Worm (Caenorhabditis elegans) whole organism, L4 larva: ENCODE data around the gene fbxc-33.
"Not testable (repeated sequence)": the region's sequence is repeated elsewhere in the genome, so short reads cannot be mapped to it uniquely, and the experiment has no call there.

Experiments
- D1046.2 ChIP-seq: fragments of 200-800 bp; sonication (Bioruptor generic); IDR thresholded peaks from 2 replicates; pipeline ENCODE4 v1.3.6; 2022; ENCODE audit warnings: missing genetic modification characterization, missing compliant biosample characterization
- F10B5.3 ChIP-seq: sonication (generic microtip); optimal IDR thresholded peaks from 2 replicates; lab custom pipeline; 2016; ENCODE audit warnings: mild to moderate bottlenecking, missing genetic modification characterization, missing compliant biosample characterization
- ZK337.2 ChIP-seq: fragments of 200-800 bp; sonication (Bioruptor generic); IDR thresholded peaks from 2 replicates; pipeline ENCODE4 v1.3.6; 2022; ENCODE audit warnings: missing genetic modification reagents, missing genetic modification characterization, missing compliant biosample characterization
- ZK546.5 ChIP-seq, 2 experiments: sonication (generic microtip); optimal IDR thresholded peaks; 2 replicates each; lab custom pipeline; 2017; ENCODE audit warnings: missing biosample characterization in 2 of 2, missing genetic modification characterization in 2 of 2
- ceh-62 ChIP-seq: sonication (generic microtip); optimal IDR thresholded peaks from 2 replicates; lab custom pipeline; 2017; ENCODE audit warnings: missing biosample characterization, missing genetic modification characterization
- ceh-82 ChIP-seq: sonication (generic microtip); optimal IDR thresholded peaks from 2 replicates; lab custom pipeline; 2017; ENCODE audit warnings: missing biosample characterization, missing genetic modification characterization
- ces-1 ChIP-seq: fragments of 150-350 bp; sonication (generic microtip); optimal IDR thresholded peaks from 4 replicates; lab custom pipeline; 2014; ENCODE audit warnings: missing biosample characterization, missing genetic modification reagents, missing genetic modification characterization
- dmd-6 ChIP-seq: fragments of 200-800 bp; sonication (Bioruptor generic); IDR thresholded peaks from 2 replicates; pipeline ENCODE4 v1.3.6; 2022; ENCODE audit warnings: missing genetic modification reagents, missing genetic modification characterization, missing compliant biosample characterization
- dmd-8 ChIP-seq: fragments of 200-800 bp; sonication (Bioruptor generic); IDR thresholded peaks from 2 replicates; pipeline ENCODE4 v1.3.6; 2022; ENCODE audit warnings: missing genetic modification characterization, missing compliant biosample characterization
- duxl-1 ChIP-seq: sonication (generic microtip); optimal IDR thresholded peaks from 2 replicates; lab custom pipeline; 2016; ENCODE audit warnings: mild to moderate bottlenecking, missing genetic modification characterization, moderate library complexity, missing compliant biosample characterization; ENCODE audit not compliant: poor library complexity
- egl-43 ChIP-seq: fragments of 200-800 bp; sonication (Bioruptor generic); IDR thresholded peaks from 2 replicates; pipeline ENCODE4 v1.3.6; 2022; ENCODE audit warnings: missing genetic modification reagents, missing genetic modification characterization, missing compliant biosample characterization
- fos-1 ChIP-seq: fragments of 150-350 bp; optimal IDR thresholded peaks from 2 replicates; lab custom pipeline; 2014; ENCODE audit warnings: missing biosample characterization, missing genetic modification characterization
- hif-1 ChIP-seq, 2 experiments: sonication (generic microtip); optimal IDR thresholded peaks; 2 replicates each; lab custom pipeline; 2016 to 2017; ENCODE audit warnings: missing compliant biosample characterization in 2 of 2, missing genetic modification characterization in 2 of 2, missing genetic modification reagents in 2 of 2, missing genotype in 2 of 2, mild to moderate bottlenecking in 1 of 2
- lin-1 ChIP-seq: fragments of 200-800 bp; sonication (Bioruptor generic); IDR thresholded peaks from 2 replicates; pipeline ENCODE4 v1.3.6; 2022; ENCODE audit warnings: missing genetic modification reagents, missing genetic modification characterization, missing compliant biosample characterization
- lin-15B ChIP-seq: fragments of 150-350 bp; sonication (generic microtip); optimal IDR thresholded peaks from 3 replicates; lab custom pipeline; 2014; ENCODE audit warnings: missing biosample characterization, missing genetic modification characterization
- lin-38 ChIP-seq: fragments of 200-800 bp; sonication (Bioruptor generic); IDR thresholded peaks from 2 replicates; pipeline ENCODE4 v1.3.6; 2022; ENCODE audit warnings: missing genetic modification reagents, missing genetic modification characterization, missing compliant biosample characterization
- madf-5 ChIP-seq, 2 experiments: fragments of 200-800 bp; sonication (Bioruptor generic); IDR thresholded peaks; 2 replicates each; pipeline ENCODE4 v1.3.6; 2022; ENCODE audit warnings: missing compliant biosample characterization in 2 of 2, missing genetic modification characterization in 2 of 2
- mdt-29 ChIP-seq: fragments of 200-800 bp; sonication (Bioruptor generic); IDR thresholded peaks from 2 replicates; pipeline ENCODE4 v1.3.6; 2022; ENCODE audit warnings: missing genetic modification reagents, missing genetic modification characterization, missing compliant biosample characterization
- mep-1 ChIP-seq: fragments of 150-350 bp; sonication (generic microtip); optimal IDR thresholded peaks from 3 replicates; lab custom pipeline; 2014; ENCODE audit warnings: missing biosample characterization, missing genetic modification characterization
- mxl-3 ChIP-seq: fragments of 200-800 bp; sonication (Bioruptor generic); optimal IDR thresholded peaks from 2 replicates; lab custom pipeline; 2018; ENCODE audit warnings: mild to moderate bottlenecking, missing genetic modification characterization, missing compliant biosample characterization
- nhr-111 ChIP-seq: fragments of 200-800 bp; sonication (Bioruptor generic); optimal IDR thresholded peaks from 2 replicates; lab custom pipeline; 2018; ENCODE audit warnings: mild to moderate bottlenecking, missing genetic modification characterization, missing compliant biosample characterization
- nhr-25 ChIP-seq: sonication (generic microtip); optimal IDR thresholded peaks from 2 replicates; lab custom pipeline; 2017; ENCODE audit warnings: missing genetic modification characterization, mild to moderate bottlenecking, missing compliant biosample characterization, antibody characterized with exemption, moderate library complexity, borderline replicate concordance; ENCODE audit not compliant: insufficient read depth
- nhr-28 ChIP-seq: fragments of 150-350 bp; optimal IDR thresholded peaks from 2 replicates; lab custom pipeline; 2014; ENCODE audit warnings: missing biosample characterization, missing genetic modification characterization
- nhr-42 ChIP-seq: fragments of 200-800 bp; sonication (Bioruptor generic); IDR thresholded peaks from 2 replicates; pipeline ENCODE4 v1.3.6; 2022; ENCODE audit warnings: missing genetic modification characterization, missing compliant biosample characterization
- nhr-6 ChIP-seq: fragments of 150-350 bp; optimal IDR thresholded peaks from 2 replicates; lab custom pipeline; 2014; ENCODE audit warnings: missing biosample characterization, missing genetic modification characterization
- nhr-76 ChIP-seq: fragments of 150-350 bp; optimal IDR thresholded peaks from 2 replicates; lab custom pipeline; 2014; ENCODE audit warnings: missing biosample characterization, missing genetic modification characterization
- pqm-1 ChIP-seq: sonication (generic microtip); optimal IDR thresholded peaks from 2 replicates; lab custom pipeline; 2017; ENCODE audit warnings: missing biosample characterization, missing genetic modification characterization
- skn-1 ChIP-seq: fragments of 150-350 bp; optimal IDR thresholded peaks from 2 replicates; lab custom pipeline; 2014; ENCODE audit warnings: missing biosample characterization, missing genetic modification characterization
- snpc-1.2 ChIP-seq: fragments of 200-800 bp; sonication (Bioruptor generic); IDR thresholded peaks from 2 replicates; pipeline ENCODE4 v1.3.6; 2022; ENCODE audit warnings: missing genetic modification reagents, missing genetic modification characterization, missing compliant biosample characterization
- unc-39 ChIP-seq: sonication (generic microtip); optimal IDR thresholded peaks from 2 replicates; lab custom pipeline; 2017; ENCODE audit warnings: missing biosample characterization, missing genetic modification characterization
- unc-62 ChIP-seq, 3 experiments: fragments of 150-350 bp in 1 of 3; sonication (generic microtip); optimal IDR thresholded peaks in 2 of 3; peaks in 1 of 3; 1 replicate in 1 of 3; 2 replicates in 2 of 3; lab custom pipeline; 2014 to 2017; ENCODE audit warnings: missing biosample characterization in 3 of 3, missing genetic modification characterization in 3 of 3, missing genetic modification reagents in 3 of 3, missing genotype in 1 of 3
- zag-1 ChIP-seq: fragments of 150-350 bp; optimal IDR thresholded peaks from 2 replicates; lab custom pipeline; 2014; ENCODE audit warnings: missing biosample characterization, missing genetic modification characterization
- zfp-2 ChIP-seq: sonication (generic microtip); optimal IDR thresholded peaks from 2 replicates; lab custom pipeline; 2016; ENCODE audit warnings: mild to moderate bottlenecking, missing genetic modification characterization, missing compliant biosample characterization
- ztf-7 ChIP-seq: fragments of 150-350 bp; optimal IDR thresholded peaks from 2 replicates; lab custom pipeline; 2014; ENCODE audit warnings: missing biosample characterization, missing genetic modification characterization

fbxc-33 gene

ce11 chrII:922778-923177, 9.3 kb downstream of the fbxc-33 start:
- TF ChIP-seq skn-1 (tag; lab: Kevin White, UChicago) = no peak
- peak in 1 of 2 experiments; percentile 56 for TF ChIP-seq unc-62 (GFP tag; optimal IDR thresholded peaks at IDR 0.05 in 1 of 2; lab: Kevin White, UChicago)
- TF ChIP-seq unc-62 (tag; optimal IDR thresholded peaks at IDR 0.05; lab: Kevin White, UChicago) = no peak
- peak; percentile 69 for TF ChIP-seq dmd-6
- peak; percentile 83 for TF ChIP-seq pqm-1 (tag; lab: Kevin White, UChicago)
- TF ChIP-seq, all 104 proteins: peak for 3

ce11 chrII:923521-923920, 10.0 kb downstream of the fbxc-33 start, which contains the start of gene fbxc-28:
fbxc-28 (plus strand) TSS chrII:923821.
- TF ChIP-seq skn-1 (tag; lab: Kevin White, UChicago) (no peak), pqm-1 (tag; lab: Kevin White, UChicago) (no peak), ceh-82 (tag; lab: Kevin White, UChicago) (no peak), egl-43 (no peak), nhr-42 (GFP tag; lab: Robert Waterston, UW) (no peak), ceh-62 (tag; lab: Kevin White, UChicago) (no peak), ZK546.5 (tag; optimal IDR thresholded peaks at IDR 0.05; lab: Kevin White, UChicago) (no peak), mep-1 (tag; lab: Kevin White, UChicago) (no peak), nhr-25 (tag; lab: Kevin White, UChicago) (no peak), zag-1 (tag; lab: Kevin White, UChicago) (no peak), madf-5 (GFP tag; IDR thresholded peaks at IDR 0.05; lab: Robert Waterston, UW) (no peak), mxl-3 (GFP tag; lab: Kevin White, UChicago) (no peak), zfp-2 (no peak), ZK337.2 (GFP tag; lab: Robert Waterston, UW) (no peak), duxl-1 (tag; lab: Kevin White, UChicago) (no peak), dmd-8 (GFP tag; lab: Robert Waterston, UW) (no peak), nhr-28 (tag; lab: Kevin White, UChicago) (no peak), dmd-6 (no peak)

ce11 chrII:927331-927730, 13.9 kb downstream of the fbxc-33 start, which contains the start of gene R07C3.13:
R07C3.13 (minus strand) TSS chrII:927431.
- TF ChIP-seq dmd-6 (no peak), nhr-28 (tag; lab: Kevin White, UChicago) (no peak), nhr-111 (GFP tag; lab: Kevin White, UChicago) (no peak), nhr-6 (tag; lab: Kevin White, UChicago) (no peak), nhr-76 (tag; lab: Kevin White, UChicago) (no peak), mdt-29 (no peak), ces-1 (GFP tag; lab: Kevin White, UChicago) (no peak), ztf-7 (tag; lab: Kevin White, UChicago) (no peak), hif-1 (tag; optimal IDR thresholded peaks at IDR 0.05; lab: Kevin White, UChicago) (no peak)

- not testable (repeated sequence) for TF ChIP-seq zfp-2, lin-15B, F10B5.3
Observed at ce11 chrII:930871-931270, 17.4 kb downstream of the fbxc-33 start, which contains the start of gene fbxc-34. fbxc-34 (plus strand) TSS chrII:931171.

ce11 chrII:932718-933117, 19.2 kb downstream of the fbxc-33 start, which contains the start of gene acs-15:
acs-15 (plus strand) TSS chrII:933018.
- TF ChIP-seq ceh-62 (tag; lab: Kevin White, UChicago) (no peak), fos-1 (tag; lab: Kevin White, UChicago) (no peak), lin-38 (GFP tag; lab: Robert Waterston, UW) (no peak), unc-39 (tag; lab: Kevin White, UChicago) (no peak), lin-15B (no peak), snpc-1.2 (GFP tag; lab: Robert Waterston, UW) (no peak), ZK337.2 (GFP tag; lab: Robert Waterston, UW) (no peak), D1046.2 (no peak), lin-1 (GFP tag; lab: Robert Waterston, UW) (no peak)
